Fruit fly (Drosophila melanogaster) whole organism, wandering third instar larva: ENCODE data around the gene CG44261.

ENCODE experiments used
- Abd-B ChIP-seq: fragments of >200 bp; optimal IDR thresholded peaks from 2 replicates; lab custom pipeline; 2017; ENCODE audit warnings: missing biosample characterization, missing genetic modification characterization
- CG32264 ChIP-seq: fragments of 200-800 bp; sonication (Bioruptor generic); optimal IDR thresholded peaks from 2 replicates; lab custom pipeline; 2016; ENCODE audit warnings: missing biosample characterization, missing genetic modification characterization
- CG9705 ChIP-seq: fragments of 200-800 bp; sonication (Bioruptor generic); optimal IDR thresholded peaks from 2 replicates; lab custom pipeline; 2018; ENCODE audit warnings: missing biosample characterization, mild to moderate bottlenecking, missing genetic modification characterization
- CrebA ChIP-seq: fragments of 200-800 bp; sonication (Bioruptor generic); optimal IDR thresholded peaks from 2 replicates; lab custom pipeline; 2016; ENCODE audit warnings: missing biosample characterization, mild to moderate bottlenecking, missing genetic modification characterization, borderline replicate concordance
- Dfd ChIP-seq: fragments of >200 bp; optimal IDR thresholded peaks from 2 replicates; lab custom pipeline; 2017; ENCODE audit warnings: missing biosample characterization, missing genetic modification characterization
- Dif ChIP-seq: fragments of 200-275, 200-300 bp; sonication (Bioruptor generic); optimal IDR thresholded peaks from 2 replicates; lab custom pipeline; 2018; ENCODE audit warnings: missing biosample characterization, missing genetic modification characterization; ENCODE audit not compliant: partially characterized antibody
- GATAd ChIP-seq: sonication (Bioruptor generic); optimal IDR thresholded peaks from 2 replicates; lab custom pipeline; 2016; ENCODE audit warnings: missing biosample characterization, missing genetic modification characterization
- HLH106 ChIP-seq: fragments of 200-800 bp; optimal IDR thresholded peaks from 3 replicates; lab custom pipeline; 2019; ENCODE audit warnings: missing biosample characterization, mild to moderate bottlenecking, missing genetic modification characterization, moderate library complexity
- Hnf4 ChIP-seq: fragments of 200-800 bp; sonication (Bioruptor generic); optimal IDR thresholded peaks from 2 replicates; lab custom pipeline; 2016; ENCODE audit warnings: missing biosample characterization, mild to moderate bottlenecking, missing genetic modification characterization
- Hr78 ChIP-seq: fragments of >200 bp; optimal IDR thresholded peaks from 2 replicates; lab custom pipeline; 2017; ENCODE audit warnings: missing biosample characterization, missing genetic modification characterization
- Hr83 ChIP-seq: fragments of 200-300 bp; sonication (Bioruptor generic); optimal IDR thresholded peaks from 2 replicates; lab custom pipeline; 2016; ENCODE audit warnings: missing biosample characterization, mild to moderate bottlenecking, missing genetic modification characterization, moderate library complexity; ENCODE audit not compliant: poor library complexity, severe bottlenecking
- Jra ChIP-seq: sonication (Bioruptor generic); optimal IDR thresholded peaks from 2 replicates; lab custom pipeline; 2016; ENCODE audit warnings: missing biosample characterization, missing genetic modification characterization
- Mio ChIP-seq: sonication (Bioruptor generic); optimal IDR thresholded peaks from 2 replicates; lab custom pipeline; 2016; ENCODE audit warnings: missing biosample characterization, missing genetic modification characterization
- Myc ChIP-seq: fragments of >200 bp; optimal IDR thresholded peaks from 2 replicates; lab custom pipeline; 2017
- N ChIP-seq: fragments of >200 bp; optimal IDR thresholded peaks from 2 replicates; lab custom pipeline; 2018; ENCODE audit warnings: missing biosample characterization, missing external identifiers, missing genetic modification characterization
- OdsH ChIP-seq: fragments of 200-800 bp; sonication (Bioruptor generic); optimal IDR thresholded peaks from 2 replicates; lab custom pipeline; 2016; ENCODE audit warnings: missing biosample characterization, mild to moderate bottlenecking, missing genetic modification characterization
- Rel ChIP-seq, 2 experiments: fragments of 200-800 bp; sonication (Bioruptor generic) in 1 of 2; optimal IDR thresholded peaks; 2 replicates in 1 of 2; 3 replicates in 1 of 2; lab custom pipeline; 2016 to 2019; ENCODE audit warnings: mild to moderate bottlenecking in 2 of 2, missing biosample characterization in 2 of 2, missing genetic modification characterization in 2 of 2, moderate library complexity in 1 of 2
- Sp1 ChIP-seq: fragments of 200-800 bp; sonication (Bioruptor generic); optimal IDR thresholded peaks from 3 replicates; lab custom pipeline; 2019; ENCODE audit warnings: missing biosample characterization, mild to moderate bottlenecking, missing genetic modification characterization, moderate library complexity
- Vsx2 ChIP-seq: fragments of 200-300, 225-300 bp; sonication (Bioruptor generic); optimal IDR thresholded peaks from 2 replicates; lab custom pipeline; 2018; ENCODE audit warnings: missing biosample characterization, missing genetic modification characterization; ENCODE audit not compliant: partially characterized antibody
- br ChIP-seq: fragments of 200-800 bp; sonication (Bioruptor generic); optimal IDR thresholded peaks from 2 replicates; lab custom pipeline; 2016; ENCODE audit warnings: missing biosample characterization, missing genetic modification characterization
- brk ChIP-seq: fragments of 200-800 bp; sonication (Bioruptor generic); optimal IDR thresholded peaks from 2 replicates; lab custom pipeline; 2016; ENCODE audit warnings: missing biosample characterization, mild to moderate bottlenecking, missing genetic modification characterization
- dl ChIP-seq, 2 experiments: fragments of 175-275, 200-275 bp in 1 of 2; fragments of 200-275 bp in 1 of 2; sonication (Bioruptor generic); optimal IDR thresholded peaks; lab custom pipeline; 2018; ENCODE audit warnings: mild to moderate bottlenecking in 2 of 2, missing biosample characterization in 2 of 2, missing genetic modification characterization in 2 of 2, moderate library complexity in 2 of 2; ENCODE audit not compliant: partially characterized antibody in 2 of 2, insufficient read depth in 1 of 2
- dmrt93B ChIP-seq: fragments of 200-800 bp; sonication (Bioruptor generic); optimal IDR thresholded peaks from 2 replicates; lab custom pipeline; 2018; ENCODE audit warnings: missing biosample characterization, mild to moderate bottlenecking, missing genetic modification characterization
- dsf ChIP-seq: sonication (Bioruptor generic); optimal IDR thresholded peaks from 2 replicates; lab custom pipeline; 2016; ENCODE audit warnings: missing biosample characterization, missing genetic modification characterization, borderline replicate concordance
- ey ChIP-seq: fragments of 200-800 bp; sonication (Bioruptor generic); optimal IDR thresholded peaks from 2 replicates; lab custom pipeline; 2016; ENCODE audit warnings: missing biosample characterization, missing genetic modification characterization
- foxo ChIP-seq, 2 experiments: fragments of 200-800 bp; sonication (Bioruptor generic); optimal IDR thresholded peaks; 2 replicates in 1 of 2; 3 replicates in 1 of 2; lab custom pipeline; 2016 to 2017; ENCODE audit warnings: missing biosample characterization in 2 of 2, missing genetic modification characterization in 2 of 2
- fru ChIP-seq: fragments of 200-800 bp; sonication (Bioruptor generic); optimal IDR thresholded peaks from 3 replicates; lab custom pipeline; 2016; ENCODE audit warnings: missing biosample characterization, mild to moderate bottlenecking, missing genetic modification characterization
- h ChIP-seq: fragments of 200-800 bp; sonication (Bioruptor generic); optimal IDR thresholded peaks from 3 replicates; lab custom pipeline; 2016; ENCODE audit warnings: missing biosample characterization, mild to moderate bottlenecking, missing genetic modification characterization
- jim ChIP-seq: fragments of 175-275, 200-325 bp; sonication (Bioruptor generic); optimal IDR thresholded peaks from 2 replicates; lab custom pipeline; 2016; ENCODE audit warnings: missing biosample characterization, mild to moderate bottlenecking, missing genetic modification characterization
- lola ChIP-seq: fragments of >200 bp; optimal IDR thresholded peaks from 2 replicates; lab custom pipeline; 2017; ENCODE audit warnings: missing biosample characterization, missing genetic modification characterization
- pan ChIP-seq: fragments of >200 bp; optimal IDR thresholded peaks from 2 replicates; lab custom pipeline; 2017
- psq ChIP-seq: fragments of 200-800 bp; sonication (Bioruptor generic); optimal IDR thresholded peaks from 3 replicates; lab custom pipeline; 2017; ENCODE audit warnings: missing biosample characterization, mild to moderate bottlenecking, missing genetic modification characterization, moderate library complexity
- rgr ChIP-seq: fragments of 200-800 bp; sonication (Bioruptor generic); optimal IDR thresholded peaks from 3 replicates; lab custom pipeline; 2016; ENCODE audit warnings: missing biosample characterization, mild to moderate bottlenecking, missing genetic modification characterization
- sage ChIP-seq: fragments of 200-800 bp; sonication (Bioruptor generic); optimal IDR thresholded peaks from 2 replicates; lab custom pipeline; 2016; ENCODE audit warnings: missing biosample characterization, mild to moderate bottlenecking, missing genetic modification characterization
- sv ChIP-seq: fragments of 200-800 bp; sonication (Bioruptor generic); optimal IDR thresholded peaks from 3 replicates; lab custom pipeline; 2016; ENCODE audit warnings: missing biosample characterization, missing genetic modification characterization
- tai ChIP-seq: sonication (Bioruptor generic); optimal IDR thresholded peaks from 2 replicates; lab custom pipeline; 2016; ENCODE audit warnings: missing biosample characterization, missing genetic modification characterization
- usp ChIP-seq: fragments of >200 bp; optimal IDR thresholded peaks from 2 replicates; lab custom pipeline; 2017; ENCODE audit warnings: missing biosample characterization, missing genetic modification characterization
- woc ChIP-seq: sonication (Bioruptor generic); optimal IDR thresholded peaks from 2 replicates; lab custom pipeline; 2016; ENCODE audit warnings: missing biosample characterization, mild to moderate bottlenecking, missing genetic modification characterization

The CG44261 gene

DNA sequence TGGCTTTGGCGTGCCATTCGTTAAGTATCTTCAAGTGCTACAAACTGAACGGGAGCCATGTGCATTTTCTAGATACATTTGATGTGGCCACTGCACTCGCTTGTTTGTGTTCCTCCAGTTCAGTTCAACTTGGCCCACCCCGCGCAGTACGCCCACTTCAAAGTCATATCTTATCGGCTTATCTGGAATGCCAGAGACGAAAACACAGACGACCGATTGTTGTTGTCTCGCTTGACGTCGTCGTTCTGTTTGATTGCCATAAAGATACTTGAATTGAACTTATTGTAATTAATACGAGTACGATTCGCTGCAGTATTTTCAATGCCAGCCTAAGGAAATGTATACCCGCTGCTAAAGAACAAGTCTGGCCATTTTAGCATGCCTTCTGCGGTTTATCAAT is 20.3 kb downstream of the CG44261 start:
- TF ChIP-seq Hnf4 (GFP tag; lab: Kevin White, UChicago) = no peak
- TF ChIP-seq br (GFP tag; lab: Kevin White, UChicago) = peak; percentile 5
- peak; percentile 40 for TF ChIP-seq h (GFP tag; lab: Kevin White, UChicago)
- peak in 1 of 2 experiments; percentile 26 for TF ChIP-seq foxo (GFP tag; optimal IDR thresholded peaks at IDR 0.05; lab: Kevin White, UChicago)
- TF ChIP-seq Rel (GFP tag; optimal IDR thresholded peaks at IDR 0.05; lab: Kevin White, UChicago) = no peak
- peak; percentile 49 for TF ChIP-seq Rel (tag; optimal IDR thresholded peaks at IDR 0.05; lab: Kevin White, UChicago)
- TF ChIP-seq, all 38 proteins: peak for 4

DNA sequence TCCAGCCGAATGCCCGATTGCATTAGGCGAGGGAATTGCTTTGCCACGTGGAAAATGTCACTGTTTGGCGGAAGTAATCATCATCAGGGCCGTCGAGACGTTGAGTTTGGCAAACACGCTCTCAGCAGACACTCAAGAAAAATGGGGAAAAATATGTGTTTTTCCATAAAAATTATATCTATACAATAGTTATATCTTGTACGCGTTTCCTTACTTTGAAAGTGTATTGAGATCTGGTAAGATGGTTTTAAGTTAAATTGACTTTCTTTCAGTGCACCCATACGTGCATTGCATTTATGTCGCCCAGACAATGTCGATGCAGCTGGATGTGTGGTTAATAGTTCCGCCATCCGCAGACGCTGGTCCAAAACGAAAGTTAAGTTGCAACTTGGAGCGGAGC is 22.0 kb downstream of the CG44261 start:
- TF ChIP-seq Hnf4 (GFP tag; lab: Kevin White, UChicago) (no peak), Jra (no peak), sage (no peak), CG32264 (GFP tag; lab: Kevin White, UChicago) (no peak), Dif (GFP tag; lab: Kevin White, UChicago) (no peak), lola (no peak), ey (GFP tag; lab: Kevin White, UChicago) (no peak), CG9705 (no peak), rgr (GFP tag; lab: Kevin White, UChicago) (no peak)
- TF ChIP-seq, all 38 proteins: peak for 0

DNA sequence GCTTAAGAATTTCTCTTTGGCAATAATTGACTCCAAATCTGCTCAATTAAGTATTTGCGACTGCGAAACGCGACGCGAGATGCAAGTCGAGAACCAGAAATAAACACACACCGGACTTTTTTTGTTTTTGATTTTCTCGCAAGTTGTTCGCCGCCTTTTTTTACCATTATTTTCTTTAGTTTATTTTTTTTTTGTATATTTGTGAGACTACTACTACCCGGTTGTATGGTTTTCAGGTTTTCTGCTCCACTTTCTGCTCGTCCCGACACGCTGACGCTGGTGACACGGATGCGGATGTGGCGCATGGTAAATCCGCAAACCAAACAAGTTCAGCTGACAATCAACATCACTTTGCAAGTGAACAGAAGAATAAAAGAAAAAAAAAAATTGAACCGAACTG is 27.0 kb downstream of the CG44261 start:
- TF ChIP-seq GATAd (GFP tag; lab: Kevin White, UChicago) (no peak), ey (GFP tag; lab: Kevin White, UChicago) (no peak), dl (GFP tag; optimal IDR thresholded peaks at IDR 0.05; lab: Kevin White, UChicago; ENCODE audit: insufficient read depth in 1 of 2, partially characterized antibody in 2 of 2) (no peak), rgr (GFP tag; lab: Kevin White, UChicago) (no peak), usp (GFP tag; lab: Kevin White, UChicago) (no peak)

DNA sequence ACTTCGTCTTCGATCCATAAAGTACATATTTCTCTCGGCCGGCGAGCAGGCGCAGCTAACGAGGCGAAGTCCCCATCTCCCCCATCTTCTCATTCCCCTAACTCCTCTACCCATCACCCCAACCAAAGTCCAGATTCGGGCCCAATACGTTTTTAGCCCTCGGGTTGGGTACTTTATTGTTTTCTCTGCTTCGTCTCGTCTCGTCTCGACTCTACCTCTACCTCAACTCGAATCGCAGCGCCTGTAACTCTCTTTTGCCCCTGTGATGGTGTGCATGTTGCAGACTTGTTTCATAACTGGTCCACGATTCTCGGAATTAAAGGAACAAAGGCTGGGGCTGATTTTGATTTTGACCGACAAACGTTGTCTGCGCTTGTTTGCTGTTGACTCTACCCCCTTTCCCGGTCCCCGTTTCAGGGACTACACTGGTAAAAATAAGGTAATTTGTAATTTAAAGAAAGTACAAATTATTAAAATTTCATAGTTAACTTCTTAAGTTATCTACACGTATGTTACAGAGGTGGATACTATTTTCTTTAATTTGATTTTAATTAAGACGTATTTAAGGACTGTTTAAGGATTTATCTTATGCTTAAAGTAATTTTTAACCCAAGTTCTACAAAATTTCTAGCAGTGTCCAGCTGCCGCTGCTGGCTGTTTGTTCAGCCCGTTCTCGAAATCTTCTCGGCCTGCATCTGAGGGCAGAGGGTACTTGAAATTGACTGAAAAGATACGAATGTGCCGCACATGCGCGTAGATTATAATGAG is 29.1 kb downstream of the CG44261 start:
- no peak for TF ChIP-seq N (GFP tag; lab: Kevin White, UChicago)
- TF ChIP-seq Abd-B (GFP tag; lab: Kevin White, UChicago) = no peak
- no peak for TF ChIP-seq dl (GFP tag; optimal IDR thresholded peaks at IDR 0.05; lab: Kevin White, UChicago; ENCODE audit: insufficient read depth in 1 of 2, partially characterized antibody in 2 of 2)
- peak; percentile 96 for TF ChIP-seq fru (GFP tag; lab: Kevin White, UChicago)
- TF ChIP-seq Hnf4 (GFP tag; lab: Kevin White, UChicago) = peak; percentile 94
- TF ChIP-seq dmrt93B (GFP tag; lab: Kevin White, UChicago) = peak; percentile 79
- TF ChIP-seq sage = peak; percentile 86
- no peak for TF ChIP-seq Mio (GFP tag; lab: Kevin White, UChicago)
- TF ChIP-seq Rel (GFP tag; optimal IDR thresholded peaks at IDR 0.05; lab: Kevin White, UChicago) = peak; percentile 73
- TF ChIP-seq Rel (tag; optimal IDR thresholded peaks at IDR 0.05; lab: Kevin White, UChicago) = peak; percentile 68
- TF ChIP-seq CrebA = peak; percentile 64
- TF ChIP-seq rgr (GFP tag; lab: Kevin White, UChicago) = peak; percentile 88
- TF ChIP-seq Hr83 = peak; percentile 82
- no peak for TF ChIP-seq pan (lab: Kevin White, UChicago)
- no peak for TF ChIP-seq sv (GFP tag; lab: Kevin White, UChicago)
- no peak for TF ChIP-seq Hr78 (GFP tag; lab: Kevin White, UChicago)
- TF ChIP-seq Jra = peak; percentile 51
- TF ChIP-seq dsf = peak; percentile 61
- TF ChIP-seq brk (GFP tag; lab: Kevin White, UChicago) = peak; percentile 81
- TF ChIP-seq HLH106 (tag; lab: Kevin White, UChicago) = peak; percentile 95
- peak; percentile 95 for TF ChIP-seq h (GFP tag; lab: Kevin White, UChicago)
- peak; percentile 98 for TF ChIP-seq woc
- no peak for TF ChIP-seq Dfd
- peak; percentile 73 for TF ChIP-seq CG32264 (GFP tag; lab: Kevin White, UChicago)
- TF ChIP-seq Dif (GFP tag; lab: Kevin White, UChicago) = peak; percentile 6
- peak; percentile 71 for TF ChIP-seq Vsx2 (GFP tag; lab: Kevin White, UChicago)
- TF ChIP-seq lola = no peak
- peak; percentile 96 for TF ChIP-seq Sp1 (GFP tag; lab: Kevin White, UChicago)
- peak; percentile 11 for TF ChIP-seq GATAd (GFP tag; lab: Kevin White, UChicago)
- TF ChIP-seq jim (GFP tag; lab: Kevin White, UChicago) = no peak
- peak; percentile 88 for TF ChIP-seq br (GFP tag; lab: Kevin White, UChicago)
- TF ChIP-seq psq = peak; percentile 93
- peak; percentile 93 for TF ChIP-seq OdsH (GFP tag; lab: Kevin White, UChicago)
- no peak for TF ChIP-seq Myc
- no peak for TF ChIP-seq usp (GFP tag; lab: Kevin White, UChicago)
- peak; percentile 76 for TF ChIP-seq CG9705
- peak in 1 of 2 experiments; percentile 93 for TF ChIP-seq foxo (GFP tag; optimal IDR thresholded peaks at IDR 0.05; lab: Kevin White, UChicago)
- TF ChIP-seq ey (GFP tag; lab: Kevin White, UChicago) = peak; percentile 88
- peak; percentile 71 for TF ChIP-seq tai (GFP tag; lab: Kevin White, UChicago)
- TF ChIP-seq, all 38 proteins: peak for 26
